Worm (Caenorhabditis elegans) whole organism, L2 larva: ENCODE results near the gene gcp-2.2.

Experiments used
- F13H6.1 ChIP-seq: sonication (generic microtip); optimal IDR thresholded peaks from 2 replicates; lab custom pipeline; 2016; ENCODE audit warnings: missing genetic modification characterization, missing compliant biosample characterization
- R02D3.7 ChIP-seq: fragments of 150-350 bp; optimal IDR thresholded peaks from 2 replicates; lab custom pipeline; 2014; ENCODE audit warnings: missing biosample characterization, missing genetic modification characterization
- Y55F3AM.14 ChIP-seq: fragments of 200-800 bp; sonication (Bioruptor generic); optimal IDR thresholded peaks from 2 replicates; lab custom pipeline; 2018; ENCODE audit warnings: mild to moderate bottlenecking, missing genetic modification characterization, missing compliant biosample characterization
- ceh-82 ChIP-seq: fragments of 150-350 bp; optimal IDR thresholded peaks from 2 replicates; lab custom pipeline; 2014; ENCODE audit warnings: missing biosample characterization, missing genetic modification characterization
- crh-2 ChIP-seq: sonication (generic microtip); optimal IDR thresholded peaks from 2 replicates; lab custom pipeline; 2017; ENCODE audit warnings: missing biosample characterization, missing genetic modification characterization
- egl-27 ChIP-seq: sonication (generic microtip); optimal IDR thresholded peaks from 3 replicates; lab custom pipeline; 2017; ENCODE audit warnings: missing biosample characterization, missing genetic modification reagents, missing genetic modification characterization
- fos-1 ChIP-seq: fragments of 150-350 bp; optimal IDR thresholded peaks from 2 replicates; lab custom pipeline; 2014; ENCODE audit warnings: missing biosample characterization, missing genetic modification characterization
- lin-13 ChIP-seq: fragments of 150-350 bp; optimal IDR thresholded peaks from 2 replicates; lab custom pipeline; 2014; ENCODE audit warnings: missing biosample characterization, missing genetic modification reagents, missing genetic modification characterization
- lin-39 ChIP-seq: fragments of 150-350 bp; optimal IDR thresholded peaks from 2 replicates; lab custom pipeline; 2014; ENCODE audit warnings: missing biosample characterization, missing genetic modification reagents, missing genetic modification characterization
- lsy-2 ChIP-seq, 2 experiments: fragments of 150-350 bp in 1 of 2; sonication (generic microtip) in 1 of 2; optimal IDR thresholded peaks; 2 replicates each; lab custom pipeline; 2014 to 2017; ENCODE audit warnings: missing biosample characterization in 2 of 2, missing genetic modification characterization in 2 of 2
- mab-5 ChIP-seq: fragments of 150-350 bp; optimal IDR thresholded peaks from 2 replicates; lab custom pipeline; 2014; ENCODE audit warnings: missing biosample characterization, missing genetic modification characterization
- mbf-1 ChIP-seq: sonication (generic microtip); optimal IDR thresholded peaks from 2 replicates; lab custom pipeline; 2017; ENCODE audit warnings: missing biosample characterization, missing genetic modification characterization
- mdl-1 ChIP-seq, 2 experiments: fragments of 150-350 bp in 1 of 2; sonication (generic microtip) in 1 of 2; optimal IDR thresholded peaks; 2 replicates each; lab custom pipeline; 2017; ENCODE audit warnings: missing biosample characterization in 2 of 2, missing genetic modification characterization in 2 of 2
- nhr-11 ChIP-seq: fragments of 150-350 bp; optimal IDR thresholded peaks from 2 replicates; lab custom pipeline; 2014; ENCODE audit warnings: missing biosample characterization, missing genetic modification characterization
- nhr-12 ChIP-seq: fragments of 150-350 bp; optimal IDR thresholded peaks from 2 replicates; lab custom pipeline; 2014; ENCODE audit warnings: missing biosample characterization, missing genetic modification characterization
- nhr-129 ChIP-seq: fragments of 150-350 bp; optimal IDR thresholded peaks from 2 replicates; lab custom pipeline; 2014; ENCODE audit warnings: missing biosample characterization, missing genetic modification characterization
- nhr-21 ChIP-seq: fragments of 150-350 bp; optimal IDR thresholded peaks from 2 replicates; lab custom pipeline; 2014; ENCODE audit warnings: missing biosample characterization, missing genetic modification characterization
- nhr-23 ChIP-seq: fragments of 150-350 bp; optimal IDR thresholded peaks from 2 replicates; lab custom pipeline; 2014; ENCODE audit warnings: missing biosample characterization, missing genetic modification reagents, missing genetic modification characterization
- peb-1 ChIP-seq: fragments of 150-350 bp; optimal IDR thresholded peaks from 2 replicates; lab custom pipeline; 2014; ENCODE audit warnings: missing biosample characterization, missing genetic modification characterization
- sem-4 ChIP-seq: fragments of 150-350 bp; optimal IDR thresholded peaks from 2 replicates; lab custom pipeline; 2014; ENCODE audit warnings: missing biosample characterization, missing genetic modification reagents, missing genetic modification characterization
- sma-9 ChIP-seq, 2 experiments: fragments of 150-350 bp in 1 of 2; sonication (generic microtip) in 1 of 2; optimal IDR thresholded peaks; 2 replicates each; lab custom pipeline; 2014 to 2016; ENCODE audit warnings: missing genetic modification characterization in 2 of 2, mild to moderate bottlenecking in 1 of 2, missing biosample characterization in 1 of 2, missing compliant biosample characterization in 1 of 2, missing genetic modification reagents in 1 of 2, moderate library complexity in 1 of 2
- snpc-4 ChIP-seq: fragments of 150-350 bp; optimal IDR thresholded peaks from 2 replicates; lab custom pipeline; 2014; ENCODE audit warnings: missing biosample characterization, missing genetic modification characterization
- unc-55 ChIP-seq: fragments of 150-350 bp; sonication (generic microtip); optimal IDR thresholded peaks from 3 replicates; lab custom pipeline; 2014; ENCODE audit warnings: missing biosample characterization, missing genetic modification reagents, missing genetic modification characterization
- zag-1 ChIP-seq: fragments of 150-350 bp; optimal IDR thresholded peaks from 2 replicates; lab custom pipeline; 2014; ENCODE audit warnings: missing biosample characterization, missing genetic modification characterization
- ztf-1 ChIP-seq: fragments of 200-800 bp; sonication (Bioruptor generic); conservative IDR thresholded peaks from 2 replicates; pipeline ENCODE4 v1.3.6; 2022; ENCODE audit warnings: missing genetic modification characterization, missing compliant biosample characterization
- ztf-11 ChIP-seq: sonication (generic microtip); optimal IDR thresholded peaks from 2 replicates; lab custom pipeline; 2017; ENCODE audit warnings: missing biosample characterization, missing genetic modification characterization

Gene gcp-2.2

DNA sequence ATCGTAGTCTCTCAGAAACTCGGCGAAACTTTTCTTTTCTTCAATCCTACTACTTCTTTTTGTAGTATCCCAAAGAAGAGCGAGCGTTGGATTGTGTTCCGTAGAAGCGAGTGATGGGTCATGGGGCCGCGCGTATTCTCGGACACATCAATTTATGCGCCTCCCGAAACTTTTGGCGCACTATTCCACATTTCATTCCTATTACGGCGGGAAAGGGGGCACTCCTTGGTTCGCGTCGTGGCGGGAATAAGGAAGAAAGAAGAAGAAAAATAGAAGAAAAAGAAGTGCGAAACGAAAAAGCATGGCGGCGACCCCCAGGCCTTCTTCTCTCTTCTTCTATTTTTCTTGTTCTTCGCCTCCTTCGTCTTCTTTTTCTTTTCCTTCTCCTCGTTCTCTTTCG, 34.2 kb downstream of the gcp-2.2 start:
- TF ChIP-seq crh-2 (tag; lab: Kevin White, UChicago) (no peak), unc-55 (GFP tag; lab: Kevin White, UChicago) (peak; percentile 28), sem-4 (no peak), mdl-1 (tag; optimal IDR thresholded peaks at IDR 0.05; lab: Kevin White, UChicago) (peak in 1 of 2 experiments; percentile 9), fos-1 (tag; lab: Kevin White, UChicago) (no peak), F13H6.1 (peak; percentile 15), nhr-23 (tag; lab: Kevin White, UChicago) (no peak), lin-13 (GFP tag; lab: Kevin White, UChicago) (no peak), lsy-2 (tag; optimal IDR thresholded peaks at IDR 0.05; lab: Kevin White, UChicago) (peak in 1 of 2 experiments; percentile 11), zag-1 (peak; percentile 52)
- TF ChIP-seq, all 48 proteins: peak for 5

DNA sequence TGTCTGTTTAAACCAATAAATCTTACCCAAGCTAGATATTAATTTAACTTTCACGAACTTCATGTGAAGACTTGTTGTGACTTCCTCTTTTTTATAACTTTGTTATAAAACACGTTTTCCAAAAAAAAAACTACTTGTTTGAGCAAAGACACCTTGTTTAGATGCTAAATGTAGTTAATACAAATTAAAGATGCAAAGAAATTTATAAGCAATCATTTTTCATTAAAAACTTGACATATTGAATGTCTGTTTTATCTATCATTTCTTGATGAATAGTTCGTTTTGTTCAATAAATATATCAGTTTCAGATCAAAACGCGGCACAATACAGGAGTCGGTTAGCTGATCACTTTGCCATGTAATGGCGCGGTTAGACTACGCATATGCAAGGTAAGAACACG, 34.7 kb downstream of the gcp-2.2 start, which contains the start of gene frm-3:
Gene frm-3 (plus strand): TSS at position 301 of the 400 bp plus-strand sequence.
- TF ChIP-seq ztf-1 (GFP tag; lab: Robert Waterston, UW) = no peak

DNA sequence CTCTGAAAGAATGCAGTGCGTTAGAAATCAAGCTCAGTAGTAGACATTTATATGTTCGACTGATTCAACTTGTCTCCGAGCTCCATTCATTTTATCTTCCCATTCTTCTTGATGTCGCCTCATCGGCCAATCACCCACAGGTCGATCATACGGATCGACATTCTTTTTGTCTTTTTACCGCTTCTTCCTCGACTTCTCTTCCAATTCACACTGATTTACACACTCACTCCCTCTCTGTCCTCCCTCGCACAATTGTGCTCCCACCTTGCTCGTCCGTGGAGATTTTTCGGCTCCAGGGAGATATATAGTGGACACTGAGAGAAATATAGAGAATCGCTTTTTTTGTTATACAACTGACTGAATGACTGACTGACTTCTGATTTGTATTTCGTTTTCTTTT, 36.7 kb downstream of the gcp-2.2 start:
- TF ChIP-seq egl-27 (tag; lab: Kevin White, UChicago) (no peak), peb-1 (no peak), nhr-129 (tag; lab: Kevin White, UChicago) (peak; percentile 36), F13H6.1 (peak; percentile 2)
- TF ChIP-seq, all 48 proteins: peak for 2

- TF ChIP-seq mbf-1 (no peak), mdl-1 (tag; optimal IDR thresholded peaks at IDR 0.05; lab: Kevin White, UChicago) (peak in 1 of 2 experiments; percentile 6), ztf-1 (GFP tag; lab: Robert Waterston, UW) (no peak), mab-5 (peak; percentile 82)
Measured at ce11 chrX:11576429-11577088, 39.0 kb downstream of the gcp-2.2 start.

- TF ChIP-seq ztf-1 (GFP tag; lab: Robert Waterston, UW) (no peak), fos-1 (tag; lab: Kevin White, UChicago) (no peak)
Measured at ce11 chrX:11585375-11585774, 47.9 kb downstream of the gcp-2.2 start, which contains the start of gene abts-2. Gene abts-2 (plus strand): TSS chrX:11585675.

DNA sequence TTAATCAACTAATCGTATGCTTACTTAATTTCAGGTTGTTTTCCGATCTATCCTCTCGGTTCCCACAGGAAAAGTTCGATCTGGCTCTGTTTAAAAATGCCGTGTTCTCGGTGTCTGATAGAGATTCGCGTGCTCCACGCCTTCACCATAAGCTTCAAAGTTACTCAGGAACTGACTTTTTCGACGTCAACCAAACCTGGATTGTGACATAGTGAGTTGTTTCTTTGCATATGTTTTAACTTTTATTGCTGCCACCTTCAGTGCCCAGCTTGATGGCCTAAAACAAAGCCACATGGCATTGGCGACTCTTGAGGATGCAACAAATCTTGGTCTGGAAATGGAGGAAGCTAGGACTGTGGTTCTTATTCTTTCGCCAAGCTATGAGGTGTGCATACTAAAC, 48.4 kb downstream of the gcp-2.2 start:
- no peak for TF ChIP-seq Y55F3AM.14

ce11 chrX:11590545-11590944, 53.0 kb downstream of the gcp-2.2 start:
- TF ChIP-seq sma-9 (GFP tag; optimal IDR thresholded peaks at IDR 0.05; lab: Kevin White, UChicago) = no peak
- TF ChIP-seq sma-9 (tag; optimal IDR thresholded peaks at IDR 0.05; lab: Kevin White, UChicago) = no peak
- TF ChIP-seq ztf-11 (tag; lab: Kevin White, UChicago) = no peak
- no peak for TF ChIP-seq lin-13 (GFP tag; lab: Kevin White, UChicago)
- no peak for TF ChIP-seq nhr-11 (tag; lab: Kevin White, UChicago)
- no peak for TF ChIP-seq lin-39 (tag; lab: Kevin White, UChicago)
- TF ChIP-seq lsy-2 (tag; optimal IDR thresholded peaks at IDR 0.05; lab: Kevin White, UChicago) = no peak
- no peak for TF ChIP-seq R02D3.7 (tag; lab: Kevin White, UChicago)
- TF ChIP-seq egl-27 (tag; lab: Kevin White, UChicago) = no peak
- no peak for TF ChIP-seq zag-1
- no peak for TF ChIP-seq nhr-12 (tag; lab: Kevin White, UChicago)
- no peak for TF ChIP-seq peb-1
- no peak for TF ChIP-seq ceh-82
- TF ChIP-seq snpc-4 (tag; lab: Kevin White, UChicago) = no peak
- TF ChIP-seq crh-2 (tag; lab: Kevin White, UChicago) = no peak
- TF ChIP-seq nhr-21 (tag; lab: Kevin White, UChicago) = no peak
- no peak for TF ChIP-seq nhr-129 (tag; lab: Kevin White, UChicago)
